Fruit fly (Drosophila melanogaster) whole organism, embryonic: ENCODE results near the gene Df31.

Source experiments
- Atf-2 ChIP-seq: fragments of 200-800 bp; sonication (Bioruptor generic); optimal IDR thresholded peaks from 2 replicates; lab custom pipeline; 2016; ENCODE audit warnings: missing biosample characterization, missing genetic modification characterization
- BtbVII ChIP-seq: fragments of 200-800 bp; sonication (Bioruptor generic); optimal IDR thresholded peaks from 3 replicates; lab custom pipeline; 2017; ENCODE audit warnings: missing biosample characterization, mild to moderate bottlenecking, missing genetic modification characterization
- CG10267 ChIP-seq: fragments of 200-800 bp; sonication (Bioruptor generic); optimal IDR thresholded peaks from 2 replicates; lab custom pipeline; 2018; ENCODE audit warnings: missing biosample characterization, mild to moderate bottlenecking, missing genetic modification characterization, moderate library complexity
- CG12219 ChIP-seq: fragments of 200-800 bp; sonication (Bioruptor generic); optimal IDR thresholded peaks from 3 replicates; lab custom pipeline; 2018; ENCODE audit warnings: missing biosample characterization, mild to moderate bottlenecking, missing genetic modification characterization
- CG13287 ChIP-seq: fragments of 200-800 bp; sonication (Bioruptor generic); IDR thresholded peaks from 2 replicates; pipeline ENCODE4 v1.3.6; 2022; ENCODE audit warnings: missing biosample characterization, missing genetic modification characterization; ENCODE audit not compliant: partially characterized antibody
- CG14667 ChIP-seq: fragments of 200-800 bp; sonication (Bioruptor generic); IDR thresholded peaks from 2 replicates; pipeline ENCODE4 v1.3.6; 2022; ENCODE audit warnings: missing biosample characterization, missing genetic modification characterization
- CG14710 ChIP-seq: fragments of 200-800 bp; sonication (Bioruptor generic); optimal IDR thresholded peaks from 3 replicates; lab custom pipeline; 2019; ENCODE audit warnings: missing biosample characterization, mild to moderate bottlenecking, missing genetic modification characterization, moderate library complexity
- CG15073 ChIP-seq: fragments of 200-800 bp; sonication (Bioruptor generic); optimal IDR thresholded peaks from 2 replicates; lab custom pipeline; 2016; ENCODE audit warnings: missing biosample characterization, missing genetic modification characterization
- CG15514 ChIP-seq: fragments of 200-800 bp; sonication (Bioruptor generic); optimal IDR thresholded peaks from 3 replicates; lab custom pipeline; 2017; ENCODE audit warnings: missing biosample characterization, missing genetic modification characterization, mild to moderate bottlenecking, moderate library complexity, missing genetic modification reagents
- CG17361 ChIP-seq: fragments of 200-800 bp; sonication (Bioruptor generic); IDR thresholded peaks from 3 replicates; pipeline ENCODE4 v1.3.6; 2022; ENCODE audit warnings: missing biosample characterization, missing genetic modification characterization
- CG17829 ChIP-seq: fragments of 200-800 bp; optimal IDR thresholded peaks from 2 replicates; lab custom pipeline; 2019; ENCODE audit warnings: missing biosample characterization, mild to moderate bottlenecking, missing genetic modification characterization, moderate library complexity
- CG2116 ChIP-seq: fragments of 200-800 bp; sonication (Bioruptor generic); optimal IDR thresholded peaks from 3 replicates; lab custom pipeline; 2018; ENCODE audit warnings: missing biosample characterization, mild to moderate bottlenecking, missing genetic modification characterization
- CG32772 ChIP-seq: fragments of 200-800 bp; sonication (Bioruptor generic); IDR thresholded peaks from 2 replicates; pipeline ENCODE4 v1.3.6; 2022; ENCODE audit warnings: missing biosample characterization, missing genetic modification characterization
- CG34376 ChIP-seq: fragments of 200-800 bp; sonication (Bioruptor generic); optimal IDR thresholded peaks from 2 replicates; lab custom pipeline; 2018; ENCODE audit warnings: missing biosample characterization, mild to moderate bottlenecking, missing genetic modification characterization
- CG4282 ChIP-seq: fragments of 200-800 bp; sonication (Bioruptor generic); optimal IDR thresholded peaks from 2 replicates; lab custom pipeline; 2016; ENCODE audit warnings: missing biosample characterization, missing genetic modification characterization
- CG4707 ChIP-seq: fragments of 200-800 bp; sonication (Bioruptor generic); optimal IDR thresholded peaks from 2 replicates; lab custom pipeline; 2018; ENCODE audit warnings: missing biosample characterization, mild to moderate bottlenecking, missing genetic modification characterization, moderate library complexity
- CG5953 ChIP-seq: fragments of 200-800 bp; sonication (Bioruptor generic); IDR thresholded peaks from 2 replicates; pipeline ENCODE4 v1.3.6; 2022; ENCODE audit warnings: missing biosample characterization, missing genetic modification characterization
- CG7987 ChIP-seq: fragments of 200-800 bp; sonication (Bioruptor generic); optimal IDR thresholded peaks from 2 replicates; lab custom pipeline; 2018; ENCODE audit warnings: missing biosample characterization, mild to moderate bottlenecking, missing genetic modification characterization, moderate library complexity
- CG8281 ChIP-seq: fragments of 200-800 bp; sonication (Bioruptor generic); optimal IDR thresholded peaks from 2 replicates; lab custom pipeline; 2018; ENCODE audit warnings: missing biosample characterization, mild to moderate bottlenecking, missing genetic modification characterization, moderate library complexity
- CrebB ChIP-seq: fragments of 200-800 bp; sonication (Bioruptor generic); optimal IDR thresholded peaks from 3 replicates; lab custom pipeline; 2018; ENCODE audit warnings: missing biosample characterization, mild to moderate bottlenecking, missing genetic modification characterization
- Dp ChIP-seq: fragments of 200-800 bp; sonication (Bioruptor generic); optimal IDR thresholded peaks from 2 replicates; lab custom pipeline; 2018; ENCODE audit warnings: missing biosample characterization, mild to moderate bottlenecking, missing genetic modification characterization, moderate library complexity
- Drgx ChIP-seq: fragments of 200-800 bp; sonication (Bioruptor generic); IDR thresholded peaks from 2 replicates; pipeline ENCODE4 v1.3.6; 2022; ENCODE audit warnings: missing biosample characterization, missing genetic modification characterization
- Hr3 ChIP-seq: fragments of 200-800 bp; sonication (Bioruptor generic); optimal IDR thresholded peaks from 3 replicates; lab custom pipeline; 2016; ENCODE audit warnings: missing biosample characterization, missing genetic modification characterization
- Hr51 ChIP-seq, 2 experiments: fragments of 200-800 bp; sonication (Bioruptor generic); optimal IDR thresholded peaks; 2 replicates in 1 of 2; 3 replicates in 1 of 2; lab custom pipeline; 2016 to 2018; ENCODE audit warnings: missing biosample characterization in 2 of 2, missing genetic modification characterization in 2 of 2, mild to moderate bottlenecking in 1 of 2, moderate library complexity in 1 of 2
- Kr ChIP-seq: fragments of 200-800 bp; sonication (Bioruptor generic); optimal IDR thresholded peaks from 2 replicates; lab custom pipeline; 2017; ENCODE audit warnings: missing biosample characterization, mild to moderate bottlenecking, missing genetic modification characterization
- Med ChIP-seq: fragments of 200-800 bp; sonication (Bioruptor generic); peaks from one replicate; lab custom pipeline; 2016; ENCODE audit warnings: missing biosample characterization, missing genetic modification characterization, mild to moderate bottlenecking, inconsistent platforms, moderate library complexity
- Optix ChIP-seq: fragments of 200-800 bp; sonication (Bioruptor generic); IDR thresholded peaks from 3 replicates; pipeline ENCODE4 v1.3.6; 2022; ENCODE audit warnings: missing biosample characterization, missing genetic modification characterization
- PHDP ChIP-seq: fragments of 200-800 bp; sonication (Bioruptor generic); optimal IDR thresholded peaks from 3 replicates; lab custom pipeline; 2018; ENCODE audit warnings: missing biosample characterization, mild to moderate bottlenecking, missing genetic modification characterization, moderate library complexity
- Sox100B ChIP-seq: fragments of 200-800 bp; sonication (Bioruptor generic); optimal IDR thresholded peaks from 3 replicates; lab custom pipeline; 2018; ENCODE audit warnings: missing biosample characterization, mild to moderate bottlenecking, missing genetic modification characterization
- Xbp1 ChIP-seq: fragments of 200-800 bp; sonication (Bioruptor generic); optimal IDR thresholded peaks from 3 replicates; lab custom pipeline; 2016; ENCODE audit warnings: missing biosample characterization, mild to moderate bottlenecking, missing genetic modification characterization
- ash1 ChIP-seq: fragments of 200-800 bp; sonication (Bioruptor generic); optimal IDR thresholded peaks from 2 replicates; lab custom pipeline; 2018; ENCODE audit warnings: missing biosample characterization, mild to moderate bottlenecking, missing genetic modification characterization
- cato ChIP-seq: fragments of 200-800 bp; sonication (Bioruptor generic); optimal IDR thresholded peaks from 2 replicates; lab custom pipeline; 2016; ENCODE audit warnings: missing biosample characterization, missing genetic modification characterization, borderline replicate concordance
- crc ChIP-seq: fragments of 200-800 bp; sonication (Bioruptor generic); optimal IDR thresholded peaks from 2 replicates; lab custom pipeline; 2016; ENCODE audit warnings: missing biosample characterization, missing genetic modification characterization
- dan ChIP-seq: fragments of 200-800 bp; sonication (Bioruptor generic); IDR thresholded peaks from 2 replicates; pipeline ENCODE4 v1.3.6; 2022; ENCODE audit warnings: missing biosample characterization, missing genetic modification characterization
- kay ChIP-seq: fragments of 200-800 bp; sonication (Bioruptor generic); optimal IDR thresholded peaks from 2 replicates; lab custom pipeline; 2016; ENCODE audit warnings: missing biosample characterization, missing genetic modification characterization
- lab ChIP-seq: fragments of 200-800 bp; sonication (Bioruptor generic); optimal IDR thresholded peaks from 3 replicates; lab custom pipeline; 2017; ENCODE audit warnings: missing biosample characterization, missing genetic modification characterization, mild to moderate bottlenecking, moderate library complexity, missing genetic modification reagents
- maf-S ChIP-seq: fragments of 200-800 bp; sonication (Bioruptor generic); optimal IDR thresholded peaks from 2 replicates; lab custom pipeline; 2016; ENCODE audit warnings: missing biosample characterization, missing genetic modification characterization
- mirr ChIP-seq: fragments of 200-800 bp; sonication (Bioruptor generic); optimal IDR thresholded peaks from 3 replicates; lab custom pipeline; 2018; ENCODE audit warnings: missing biosample characterization, mild to moderate bottlenecking, missing genetic modification characterization
- pnt ChIP-seq: fragments of 200-800 bp; sonication (Bioruptor generic); optimal IDR thresholded peaks from 3 replicates; lab custom pipeline; 2016; ENCODE audit warnings: missing biosample characterization, missing genetic modification characterization
- pzg ChIP-seq: fragments of 200-800 bp; sonication (Bioruptor generic); optimal IDR thresholded peaks from 3 replicates; lab custom pipeline; 2018; ENCODE audit warnings: missing biosample characterization, mild to moderate bottlenecking, missing genetic modification characterization, moderate library complexity
- ro ChIP-seq: fragments of 200-800 bp; sonication (Bioruptor generic); IDR thresholded peaks from 2 replicates; pipeline ENCODE4 v1.3.6; 2022; ENCODE audit warnings: missing biosample characterization, missing genetic modification characterization
- scrt ChIP-seq: fragments of 200-800 bp; sonication (Bioruptor generic); optimal IDR thresholded peaks from 2 replicates; lab custom pipeline; 2018; ENCODE audit warnings: missing biosample characterization, mild to moderate bottlenecking, missing genetic modification characterization, moderate library complexity
- shn ChIP-seq: fragments of 200-800 bp; sonication (Bioruptor generic); optimal IDR thresholded peaks from 3 replicates; lab custom pipeline; 2016; ENCODE audit warnings: missing biosample characterization, missing genetic modification characterization
- sima ChIP-seq: fragments of 200-800 bp; sonication (Bioruptor generic); optimal IDR thresholded peaks from 2 replicates; lab custom pipeline; 2016; ENCODE audit warnings: missing biosample characterization, missing genetic modification characterization
- ssp ChIP-seq: fragments of 200-800 bp; sonication (Bioruptor generic); IDR thresholded peaks from 2 replicates; pipeline ENCODE4 v1.3.6; 2022; ENCODE audit warnings: missing biosample characterization, missing genetic modification characterization
- tna ChIP-seq: fragments of 200-800 bp; sonication (Bioruptor generic); IDR thresholded peaks from 2 replicates; pipeline ENCODE4 v1.3.6; 2022; ENCODE audit warnings: missing biosample characterization, missing genetic modification characterization; ENCODE audit not compliant: partially characterized antibody
- trh ChIP-seq: fragments of 200-800 bp; sonication (Bioruptor generic); optimal IDR thresholded peaks from 2 replicates; lab custom pipeline; 2016; ENCODE audit warnings: missing biosample characterization, missing genetic modification characterization
- wdn ChIP-seq: fragments of 200-800 bp; sonication (Bioruptor generic); IDR thresholded peaks from 2 replicates; pipeline ENCODE4 v1.3.6; 2022; ENCODE audit warnings: missing biosample characterization, missing genetic modification characterization
- zen ChIP-seq: fragments of 200-800 bp; sonication (Bioruptor generic); optimal IDR thresholded peaks from 3 replicates; lab custom pipeline; 2018; ENCODE audit warnings: missing biosample characterization, mild to moderate bottlenecking, missing genetic modification characterization, moderate library complexity

Df31 gene

dm6 chr2L:21629814-21630562 is at the start of gene Df31 (continued):
- TF ChIP-seq Xbp1 (GFP tag; lab: Kevin White, UChicago) (peak; percentile 66), CG17829 (tag; lab: Kevin White, UChicago) (peak; percentile 47), CG5953 (GFP tag; lab: Robert Waterston, UW) (no peak), maf-S (GFP tag; lab: Kevin White, UChicago) (peak; percentile 23), ro (GFP tag; lab: Robert Waterston, UW) (no peak), CG34376 (GFP tag; lab: Kevin White, UChicago) (peak; percentile 52), Drgx (no peak), BtbVII (GFP tag; lab: Kevin White, UChicago) (peak; percentile 50), CrebB (tag; lab: Kevin White, UChicago) (no peak), kay (peak; percentile 1), Optix (GFP tag; lab: Robert Waterston, UW) (no peak), trh (GFP tag; lab: Kevin White, UChicago) (peak; percentile 17), cato (GFP tag; lab: Kevin White, UChicago) (peak; percentile 39), sima (no peak), pnt (GFP tag; lab: Kevin White, UChicago) (peak; percentile 1), CG14667 (no peak), Kr (GFP tag; lab: Kevin White, UChicago) (peak; percentile 23), CG4707 (GFP tag; lab: Kevin White, UChicago) (peak; percentile 26), wdn (GFP tag; lab: Robert Waterston, UW) (no peak), CG32772 (GFP tag; lab: Robert Waterston, UW) (no peak), dan (GFP tag; lab: Robert Waterston, UW) (no peak), CG4282 (GFP tag; lab: Kevin White, UChicago) (no peak), lab (peak; percentile 84), crc (GFP tag; lab: Kevin White, UChicago) (peak; percentile 30), tna (GFP tag; lab: Robert Waterston, UW) (peak; percentile 84), CG17361 (GFP tag; lab: Robert Waterston, UW) (peak; percentile 47), Dp (peak; percentile 9), mirr (no peak), zen (peak; percentile 13), CG13287 (peak; percentile 93), Hr51 (GFP tag; optimal IDR thresholded peaks at IDR 0.05; lab: Kevin White, UChicago) (peak in 1 of 2 experiments; percentile 53), scrt (GFP tag; lab: Kevin White, UChicago) (peak; percentile 31), Atf-2 (GFP tag; lab: Kevin White, UChicago) (peak; percentile 16), Sox100B (peak; percentile 21), Hr3 (GFP tag; lab: Kevin White, UChicago) (peak; percentile 19), CG15073 (GFP tag; lab: Kevin White, UChicago) (no peak), CG2116 (GFP tag; lab: Kevin White, UChicago) (peak; percentile 66), CG8281 (tag; lab: Kevin White, UChicago) (no peak), CG7987 (peak; percentile 56), CG15514 (GFP tag; lab: Kevin White, UChicago) (peak; percentile 85), PHDP (tag; lab: Kevin White, UChicago) (peak; percentile 48), shn (GFP tag; lab: Kevin White, UChicago) (peak; percentile 48), CG14710 (tag; lab: Kevin White, UChicago) (peak; percentile 62), ash1 (GFP tag; lab: Kevin White, UChicago) (no peak), Med (GFP tag; lab: Kevin White, UChicago) (peak; percentile 95), pzg (GFP tag; lab: Kevin White, UChicago) (peak; percentile 75), CG12219 (GFP tag; lab: Kevin White, UChicago) (no peak), CG10267 (tag; lab: Kevin White, UChicago) (peak; percentile 99), ssp (GFP tag; lab: Robert Waterston, UW) (peak; percentile 64)
